Worm (Caenorhabditis elegans): ENCODE measurements around the gene sre-35.

DNA sequence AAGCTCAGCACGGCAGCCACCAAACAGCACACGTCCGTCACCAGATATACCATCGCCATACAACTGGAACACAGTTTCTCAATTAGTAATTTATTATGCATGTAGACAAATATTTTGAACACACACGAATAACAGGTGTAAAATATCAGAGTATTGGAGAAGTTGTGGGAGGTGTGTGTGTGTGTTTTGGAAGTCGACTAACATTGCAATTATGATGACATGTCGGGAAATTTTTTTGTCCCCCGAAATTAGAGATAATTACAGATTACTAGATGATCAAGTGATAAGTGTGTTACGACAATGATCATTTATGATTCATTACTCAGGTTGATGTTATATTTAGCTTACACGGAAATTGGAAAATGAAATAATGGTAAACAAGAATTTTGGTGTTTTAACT is 22.9 kb downstream of the sre-35 start, which contains the start of gene Y57A10C.8:
- TF ChIP-seq tab-1 (GFP tag; IDR thresholded peaks at IDR 0.05) (no peak), ref-1 (GFP tag; conservative IDR thresholded peaks at IDR 0.05) (no peak), flt-1 (GFP tag; IDR thresholded peaks at IDR 0.05) (no peak), ztf-23 (GFP tag; IDR thresholded peaks at IDR 0.05) (no peak), klf-2 (GFP tag; conservative IDR thresholded peaks at IDR 0.05) (no peak), T22C8.4 (GFP tag; IDR thresholded peaks at IDR 0.05) (no peak), ztf-29 (GFP tag; IDR thresholded peaks at IDR 0.05) (no peak)
